Fruit fly (Drosophila melanogaster) whole organism, embryonic: ENCODE data around the gene Cep290.

Experiments
- Bgb ChIP-seq: fragments of 200-800 bp; sonication (Bioruptor generic); IDR thresholded peaks from 2 replicates; pipeline ENCODE4 v1.3.6; 2022; ENCODE audit warnings: missing biosample characterization, missing genetic modification characterization; ENCODE audit not compliant: partially characterized antibody
- Bteb2 ChIP-seq: fragments of 200-800 bp; sonication (Bioruptor generic); optimal IDR thresholded peaks from 2 replicates; lab custom pipeline; 2016; ENCODE audit warnings: missing biosample characterization, missing genetic modification characterization
- CG10147 ChIP-seq: fragments of 200-800 bp; sonication (Bioruptor generic); optimal IDR thresholded peaks from 2 replicates; lab custom pipeline; 2019; ENCODE audit warnings: missing biosample characterization, mild to moderate bottlenecking, missing genetic modification characterization, moderate library complexity
- CG10431 ChIP-seq: fragments of 200-800 bp; sonication (Bioruptor generic); optimal IDR thresholded peaks from 3 replicates; lab custom pipeline; 2018; ENCODE audit warnings: missing biosample characterization, mild to moderate bottlenecking, missing genetic modification characterization
- CG11085 ChIP-seq: fragments of 200-800 bp; sonication (Bioruptor generic); IDR thresholded peaks from 2 replicates; pipeline ENCODE4 v1.3.6; 2022; ENCODE audit warnings: missing biosample characterization, missing genetic modification characterization
- CG12071 ChIP-seq: fragments of 200-800 bp; sonication (Bioruptor generic); optimal IDR thresholded peaks from 3 replicates; lab custom pipeline; 2018; ENCODE audit warnings: missing biosample characterization, mild to moderate bottlenecking, missing genetic modification characterization
- CG15073 ChIP-seq: fragments of 200-800 bp; sonication (Bioruptor generic); optimal IDR thresholded peaks from 2 replicates; lab custom pipeline; 2016; ENCODE audit warnings: missing biosample characterization, missing genetic modification characterization
- CG15514 ChIP-seq: fragments of 200-800 bp; sonication (Bioruptor generic); optimal IDR thresholded peaks from 3 replicates; lab custom pipeline; 2017; ENCODE audit warnings: missing biosample characterization, missing genetic modification characterization, mild to moderate bottlenecking, moderate library complexity, missing genetic modification reagents
- CG16779 ChIP-seq: fragments of 200-800 bp; sonication (Bioruptor generic); IDR thresholded peaks from 2 replicates; pipeline ENCODE4 v1.3.6; 2022; ENCODE audit warnings: missing biosample characterization, missing genetic modification characterization
- CG17912 ChIP-seq: fragments of 200-800 bp; sonication (Bioruptor generic); optimal IDR thresholded peaks from 2 replicates; lab custom pipeline; 2018; ENCODE audit warnings: missing biosample characterization, mild to moderate bottlenecking, missing genetic modification characterization
- CG18262 ChIP-seq: fragments of 200-800 bp; optimal IDR thresholded peaks from 3 replicates; lab custom pipeline; 2019; ENCODE audit warnings: missing biosample characterization, mild to moderate bottlenecking, missing genetic modification characterization, moderate library complexity
- CG18599 ChIP-seq: fragments of 200-800 bp; sonication (Bioruptor generic); optimal IDR thresholded peaks from 3 replicates; lab custom pipeline; 2017; ENCODE audit warnings: missing biosample characterization, missing genetic modification characterization, mild to moderate bottlenecking, moderate library complexity, missing genetic modification reagents
- CG4424 ChIP-seq: fragments of 200-800 bp; sonication (Bioruptor generic); optimal IDR thresholded peaks from 3 replicates; lab custom pipeline; 2016; ENCODE audit warnings: missing biosample characterization, missing genetic modification characterization
- CG4854 ChIP-seq: fragments of 200-800 bp; sonication (Bioruptor generic); optimal IDR thresholded peaks from 2 replicates; lab custom pipeline; 2016; ENCODE audit warnings: missing biosample characterization, missing genetic modification characterization, inconsistent platforms
- CG6654 ChIP-seq: fragments of 200-800 bp; sonication (Bioruptor generic); optimal IDR thresholded peaks from 2 replicates; lab custom pipeline; 2017; ENCODE audit warnings: missing biosample characterization, mild to moderate bottlenecking, missing genetic modification characterization
- CG8765 ChIP-seq: fragments of 200-800 bp; sonication (Bioruptor generic); IDR thresholded peaks from 2 replicates; pipeline ENCODE4 v1.3.6; 2022; ENCODE audit warnings: missing biosample characterization, missing genetic modification characterization
- CG8944 ChIP-seq: fragments of 200-800 bp; sonication (Bioruptor generic); optimal IDR thresholded peaks from 3 replicates; lab custom pipeline; 2016; ENCODE audit warnings: missing biosample characterization, missing genetic modification characterization
- CG9817 ChIP-seq: fragments of 200-800 bp; sonication (Bioruptor generic); optimal IDR thresholded peaks from 2 replicates; lab custom pipeline; 2018; ENCODE audit warnings: missing biosample characterization, mild to moderate bottlenecking, missing genetic modification characterization, moderate library complexity
- Camta ChIP-seq: fragments of 200-800 bp; sonication (Bioruptor generic); optimal IDR thresholded peaks from 2 replicates; lab custom pipeline; 2016; ENCODE audit warnings: missing biosample characterization, missing genetic modification characterization
- CoRest ChIP-seq: fragments of 200-800 bp; sonication (Bioruptor generic); optimal IDR thresholded peaks from 3 replicates; lab custom pipeline; 2018; ENCODE audit warnings: missing biosample characterization, mild to moderate bottlenecking, missing genetic modification characterization, moderate library complexity
- Dad ChIP-seq: fragments of 200-800 bp; sonication (Bioruptor generic); optimal IDR thresholded peaks from 3 replicates; lab custom pipeline; 2016; ENCODE audit warnings: missing biosample characterization, missing genetic modification characterization
- Deaf1 ChIP-seq: fragments of 200-800 bp; optimal IDR thresholded peaks from 3 replicates; lab custom pipeline; 2019; ENCODE audit warnings: missing biosample characterization, mild to moderate bottlenecking, missing genetic modification characterization, moderate library complexity
- Dip3 ChIP-seq: fragments of 200-800 bp; sonication (Bioruptor generic); optimal IDR thresholded peaks from 3 replicates; lab custom pipeline; 2016; ENCODE audit warnings: missing biosample characterization, missing genetic modification characterization
- Gsc ChIP-seq: fragments of 200-800 bp; sonication (Bioruptor generic); IDR thresholded peaks from 2 replicates; pipeline ENCODE4 v1.3.6; 2022; ENCODE audit warnings: missing biosample characterization, missing genetic modification characterization
- Gug ChIP-seq: fragments of 200-800 bp; sonication (Bioruptor generic); IDR thresholded peaks from 4 replicates; pipeline ENCODE4 v1.3.6; 2022; ENCODE audit warnings: missing biosample characterization, missing genetic modification characterization
- HLH3B ChIP-seq: fragments of 200-800 bp; sonication (Bioruptor generic); IDR thresholded peaks from 2 replicates; pipeline ENCODE4 v1.3.6; 2022; ENCODE audit warnings: missing biosample characterization, missing genetic modification characterization
- MTF-1 ChIP-seq: fragments of 200-800 bp; sonication (Bioruptor generic); optimal IDR thresholded peaks from 2 replicates; lab custom pipeline; 2018; ENCODE audit warnings: missing biosample characterization, mild to moderate bottlenecking, missing genetic modification characterization, borderline replicate concordance
- Med ChIP-seq: fragments of 200-800 bp; sonication (Bioruptor generic); peaks from one replicate; lab custom pipeline; 2016; ENCODE audit warnings: missing biosample characterization, missing genetic modification characterization, mild to moderate bottlenecking, inconsistent platforms, moderate library complexity
- Opbp ChIP-seq: fragments of 200-800 bp; sonication (Bioruptor generic); IDR thresholded peaks from 3 replicates; pipeline ENCODE4 v1.3.6; 2022; ENCODE audit warnings: missing biosample characterization, missing genetic modification characterization; ENCODE audit not compliant: partially characterized antibody
- Optix ChIP-seq: fragments of 200-800 bp; sonication (Bioruptor generic); IDR thresholded peaks from 3 replicates; pipeline ENCODE4 v1.3.6; 2022; ENCODE audit warnings: missing biosample characterization, missing genetic modification characterization
- Rx ChIP-seq: fragments of 200-800 bp; sonication (Bioruptor generic); IDR thresholded peaks from 2 replicates; pipeline ENCODE4 v1.3.6; 2022; ENCODE audit warnings: missing biosample characterization, missing genetic modification characterization
- Side ChIP-seq: fragments of 200-800 bp; sonication (Bioruptor generic); optimal IDR thresholded peaks from 2 replicates; lab custom pipeline; 2016; ENCODE audit warnings: missing biosample characterization, missing genetic modification characterization
- Sin3A ChIP-seq: fragments of >200 bp; optimal IDR thresholded peaks from 2 replicates; lab custom pipeline; 2018
- Taf1 ChIP-seq: fragments of 200-800 bp; sonication (Bioruptor generic); IDR thresholded peaks from 2 replicates; pipeline ENCODE4 v1.3.6; 2022; ENCODE audit warnings: missing biosample characterization, missing genetic modification characterization
- Usf ChIP-seq: fragments of 200-800 bp; sonication (Bioruptor generic); optimal IDR thresholded peaks from 2 replicates; lab custom pipeline; 2017; ENCODE audit warnings: missing genotype, missing biosample characterization, missing genetic modification characterization
- al ChIP-seq: fragments of 200-800 bp; sonication (Bioruptor generic); IDR thresholded peaks from 2 replicates; pipeline ENCODE4 v1.3.6; 2022; ENCODE audit warnings: missing biosample characterization, missing genetic modification characterization
- ems ChIP-seq: fragments of 200-800 bp; sonication (Bioruptor generic); optimal IDR thresholded peaks from 3 replicates; lab custom pipeline; 2016; ENCODE audit warnings: missing biosample characterization, missing genetic modification characterization
- fd102C ChIP-seq: fragments of 200-800 bp; sonication (Bioruptor generic); optimal IDR thresholded peaks from 2 replicates; lab custom pipeline; 2018; ENCODE audit warnings: missing biosample characterization, mild to moderate bottlenecking, missing genetic modification characterization, moderate library complexity
- grn ChIP-seq: fragments of 200-800 bp; sonication (Bioruptor generic); optimal IDR thresholded peaks from 3 replicates; lab custom pipeline; 2017; ENCODE audit warnings: missing biosample characterization, missing genetic modification characterization
- hb ChIP-seq: fragments of 200-800 bp; sonication (Bioruptor generic); IDR thresholded peaks from 3 replicates; pipeline ENCODE4 v1.3.6; 2022; ENCODE audit warnings: missing biosample characterization, missing genetic modification characterization; ENCODE audit not compliant: partially characterized antibody
- insv ChIP-seq, 2 experiments: fragments of 200-800 bp; sonication (Bioruptor generic); optimal IDR thresholded peaks; 3 replicates each; lab custom pipeline; 2016 to 2018; ENCODE audit warnings: missing biosample characterization in 2 of 2, missing genetic modification characterization in 2 of 2
- klu ChIP-seq: fragments of 200-800 bp; sonication (Bioruptor generic); IDR thresholded peaks from 2 replicates; pipeline ENCODE4 v1.3.6; 2022; ENCODE audit warnings: missing biosample characterization, missing genetic modification characterization
- lbe ChIP-seq: fragments of 200-800 bp; sonication (Bioruptor generic); optimal IDR thresholded peaks from 2 replicates; lab custom pipeline; 2016; ENCODE audit warnings: missing biosample characterization, mild to moderate bottlenecking, missing genetic modification characterization
- otp ChIP-seq: fragments of 200-800 bp; sonication (Bioruptor generic); IDR thresholded peaks from 3 replicates; pipeline ENCODE4, ENCODE4 v1.3.6; 2022; ENCODE audit warnings: missing biosample characterization, missing genetic modification characterization
- p53 ChIP-seq: fragments of 200-800 bp; sonication (Bioruptor generic); optimal IDR thresholded peaks from 2 replicates; lab custom pipeline; 2016; ENCODE audit warnings: missing biosample characterization, missing genetic modification characterization
- ranshi ChIP-seq: fragments of 200-800 bp; sonication (Bioruptor generic); IDR thresholded peaks from 2 replicates; pipeline ENCODE4 v1.3.6; 2022; ENCODE audit warnings: missing biosample characterization, missing genetic modification characterization
- sqz ChIP-seq: fragments of 200-800 bp; sonication (Bioruptor generic); optimal IDR thresholded peaks from 3 replicates; lab custom pipeline; 2018; ENCODE audit warnings: missing biosample characterization, mild to moderate bottlenecking, missing genetic modification characterization
- sr ChIP-seq: fragments of 200-800 bp; sonication (Bioruptor generic); IDR thresholded peaks from 3 replicates; pipeline ENCODE4 v1.3.6; 2022; ENCODE audit warnings: missing biosample characterization, missing genetic modification characterization
- tgo ChIP-seq: fragments of 200-800 bp; sonication (Bioruptor generic); IDR thresholded peaks from 3 replicates; pipeline ENCODE4 v1.3.6; 2022; ENCODE audit warnings: missing biosample characterization, missing genetic modification characterization
- tin ChIP-seq: fragments of 200-800 bp; sonication (Bioruptor generic); optimal IDR thresholded peaks from 3 replicates; lab custom pipeline; 2016; ENCODE audit warnings: missing biosample characterization, missing genetic modification characterization
- zfh1 ChIP-seq: fragments of 200-800 bp; sonication (Bioruptor generic); IDR thresholded peaks from 3 replicates; pipeline ENCODE4 v1.3.6; 2022; ENCODE audit warnings: missing biosample characterization, missing genetic modification characterization

Cep290 gene

DNA sequence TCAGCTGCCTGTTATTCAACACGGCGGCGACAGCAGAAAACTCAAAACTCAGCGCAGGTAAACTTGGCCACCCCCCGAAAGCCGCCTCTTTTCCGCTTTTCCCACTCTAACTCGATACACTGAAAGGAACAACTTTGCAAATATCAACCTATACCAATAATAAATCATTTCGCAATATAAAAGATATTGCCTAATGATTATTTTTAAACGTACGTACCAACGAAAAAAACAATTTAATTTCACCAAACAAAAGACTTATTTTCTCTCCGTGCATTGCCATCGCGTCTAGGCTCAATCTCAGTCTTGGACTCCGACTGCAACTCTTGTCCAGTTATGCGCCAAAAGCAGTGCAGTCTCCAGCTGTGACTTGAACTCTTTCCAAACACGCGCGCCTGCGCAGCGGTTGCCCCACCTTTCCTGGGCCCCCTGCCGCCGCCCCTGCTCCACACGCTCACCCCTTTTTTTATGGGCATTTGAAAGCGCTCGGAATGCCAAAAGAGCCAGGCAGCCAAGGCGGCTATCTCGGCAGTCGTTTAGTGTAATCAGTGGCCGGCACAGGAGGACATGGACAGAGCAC lies 38.0 kb upstream of the Cep290 start (continued):
- no peak for TF ChIP-seq Gsc (GFP tag; lab: Robert Waterston, UW)
- no peak for TF ChIP-seq klu (GFP tag; lab: Robert Waterston, UW)
- TF ChIP-seq CG15073 (GFP tag; lab: Kevin White, UChicago): no peak
- peak; percentile 42 for TF ChIP-seq Side (GFP tag; lab: Kevin White, UChicago)
- TF ChIP-seq CG18262 (tag; lab: Kevin White, UChicago): peak; percentile 71
- no peak; the same call in 2 of the 4 replicates for TF ChIP-seq Gug (GFP tag; lab: Robert Waterston, UW)
- TF ChIP-seq insv (GFP tag; optimal IDR thresholded peaks at IDR 0.05; lab: Kevin White, UChicago): no peak
- peak; percentile 11; the same call in 1 of the 2 replicates for TF ChIP-seq CG8765 (GFP tag; lab: Robert Waterston, UW)
- TF ChIP-seq ems (GFP tag; lab: Kevin White, UChicago): peak; percentile 65
- TF ChIP-seq lbe (GFP tag; lab: Kevin White, UChicago): no peak
- TF ChIP-seq zfh1 (GFP tag; lab: Robert Waterston, UW): peak; percentile 80
- TF ChIP-seq hb (GFP tag; lab: Robert Waterston, UW): no peak
- peak; percentile 71 for TF ChIP-seq CG4424 (GFP tag; lab: Kevin White, UChicago)
- TF ChIP-seq ranshi (GFP tag; lab: Robert Waterston, UW): peak; percentile 62
- no peak for TF ChIP-seq Deaf1 (tag; lab: Kevin White, UChicago)
- TF ChIP-seq CG18599 (GFP tag; lab: Kevin White, UChicago): peak; percentile 70
- TF ChIP-seq sqz (GFP tag; lab: Kevin White, UChicago): peak; percentile 38
- TF ChIP-seq Dip3: peak; percentile 7
- TF ChIP-seq CG10147 (GFP tag; lab: Kevin White, UChicago): peak; percentile 48
- peak; percentile 67 for TF ChIP-seq HLH3B
- no peak; the same call in 2 of the 3 replicates for TF ChIP-seq tgo
- TF ChIP-seq CG10431 (GFP tag; lab: Kevin White, UChicago): no peak
- no peak for TF ChIP-seq fd102C (GFP tag; lab: Kevin White, UChicago)
- TF ChIP-seq al: no peak
- TF ChIP-seq Med (GFP tag; lab: Kevin White, UChicago): peak; percentile 91
- no peak for TF ChIP-seq grn (GFP tag; lab: Kevin White, UChicago)
- TF ChIP-seq Optix (GFP tag; lab: Robert Waterston, UW): no peak
- no peak for TF ChIP-seq CG16779 (GFP tag; lab: Robert Waterston, UW)
- TF ChIP-seq CG17912 (GFP tag; lab: Kevin White, UChicago): no peak
- TF ChIP-seq otp (GFP tag; lab: Robert Waterston, UW): peak; percentile 58; the same call in 2 of the 3 replicates
- TF ChIP-seq Bteb2 (GFP tag; lab: Kevin White, UChicago): no peak
- no peak for TF ChIP-seq CG9817 (tag; lab: Kevin White, UChicago)
- TF ChIP-seq CG4854: no peak
- TF ChIP-seq Bgb (GFP tag; lab: Robert Waterston, UW): no peak
- no peak for TF ChIP-seq CG11085 (GFP tag; lab: Robert Waterston, UW)
- peak; percentile 8 for TF ChIP-seq CG6654
- no peak for TF ChIP-seq Taf1 (GFP tag; lab: Robert Waterston, UW)
- peak; percentile 32; the same call in 1 of the 2 replicates for TF ChIP-seq Rx
- peak; percentile 64 for TF ChIP-seq tin (GFP tag; lab: Kevin White, UChicago)
- TF ChIP-seq Camta (GFP tag; lab: Kevin White, UChicago): peak; percentile 6
- TF ChIP-seq CG15514 (GFP tag; lab: Kevin White, UChicago): peak; percentile 5
- TF ChIP-seq p53: no peak
- TF ChIP-seq CG8944 (GFP tag; lab: Kevin White, UChicago): peak; percentile 25
- TF ChIP-seq MTF-1 (GFP tag; lab: Kevin White, UChicago): no peak
- TF ChIP-seq Dad (GFP tag; lab: Kevin White, UChicago): no peak
- no peak for TF ChIP-seq sr (GFP tag; lab: Robert Waterston, UW)
- TF ChIP-seq CG12071: peak; percentile 32
- TF ChIP-seq Opbp (GFP tag; lab: Robert Waterston, UW): no peak
- no peak for TF ChIP-seq Usf (GFP tag; lab: Kevin White, UChicago)
- no peak for TF ChIP-seq Sin3A (lab: Kevin White, UChicago)
- TF ChIP-seq CoRest (tag; lab: Kevin White, UChicago): peak; percentile 47
